Worm (Caenorhabditis elegans) whole organism, L1 larva: ENCODE results near the gene K06A4.2.

Experiments used
- ceh-63 ChIP-seq: fragments of 200-800 bp; sonication (Bioruptor generic); optimal IDR thresholded peaks from 2 replicates; lab custom pipeline; 2018; ENCODE audit warnings: mild to moderate bottlenecking, missing genetic modification characterization, missing compliant biosample characterization
- ceh-8 ChIP-seq: fragments of 200-800 bp; sonication (Bioruptor generic); optimal IDR thresholded peaks from 2 replicates; lab custom pipeline; 2018; ENCODE audit warnings: mild to moderate bottlenecking, missing genetic modification characterization, moderate library complexity, missing compliant biosample characterization
- ceh-82 ChIP-seq, 3 experiments: fragments of 150-350 bp in 1 of 3; sonication (generic microtip) in 2 of 3; optimal IDR thresholded peaks; 2 replicates each; lab custom pipeline; 2014 to 2017; ENCODE audit warnings: missing biosample characterization in 3 of 3, missing genetic modification characterization in 3 of 3
- dpl-1 ChIP-seq, 3 experiments: fragments of 150-350 bp in 2 of 3; sonication (generic microtip) in 1 of 3; optimal IDR thresholded peaks; 2 replicates each; lab custom pipeline; 2014 to 2017; ENCODE audit warnings: missing biosample characterization in 3 of 3, missing genetic modification characterization in 3 of 3, missing genetic modification reagents in 3 of 3
- lin-13 ChIP-seq: fragments of 150-350 bp; optimal IDR thresholded peaks from 2 replicates; lab custom pipeline; 2014; ENCODE audit warnings: missing biosample characterization, missing genetic modification reagents, missing genetic modification characterization
- lin-15B ChIP-seq: fragments of 150-350 bp; sonication (generic microtip); optimal IDR thresholded peaks from 3 replicates; lab custom pipeline; 2014; ENCODE audit warnings: missing biosample characterization, missing genetic modification characterization
- pag-3 ChIP-seq: sonication (generic microtip); optimal IDR thresholded peaks from 2 replicates; lab custom pipeline; 2017; ENCODE audit warnings: missing genetic modification characterization, mild to moderate bottlenecking, missing compliant biosample characterization, antibody characterized with exemption, borderline replicate concordance; ENCODE audit not compliant: insufficient read depth
- snpc-4 ChIP-seq: fragments of 150-350 bp; optimal IDR thresholded peaks from 2 replicates; lab custom pipeline; 2014; ENCODE audit warnings: missing biosample characterization, missing genetic modification characterization
- snu-23 ChIP-seq: sonication (generic microtip); optimal IDR thresholded peaks from 2 replicates; lab custom pipeline; 2016; ENCODE audit warnings: missing genetic modification characterization, missing compliant biosample characterization
- unc-62 ChIP-seq: fragments of 150-350 bp; optimal IDR thresholded peaks from 2 replicates; lab custom pipeline; 2014; ENCODE audit warnings: missing biosample characterization, missing genetic modification reagents, missing genetic modification characterization

DNA sequence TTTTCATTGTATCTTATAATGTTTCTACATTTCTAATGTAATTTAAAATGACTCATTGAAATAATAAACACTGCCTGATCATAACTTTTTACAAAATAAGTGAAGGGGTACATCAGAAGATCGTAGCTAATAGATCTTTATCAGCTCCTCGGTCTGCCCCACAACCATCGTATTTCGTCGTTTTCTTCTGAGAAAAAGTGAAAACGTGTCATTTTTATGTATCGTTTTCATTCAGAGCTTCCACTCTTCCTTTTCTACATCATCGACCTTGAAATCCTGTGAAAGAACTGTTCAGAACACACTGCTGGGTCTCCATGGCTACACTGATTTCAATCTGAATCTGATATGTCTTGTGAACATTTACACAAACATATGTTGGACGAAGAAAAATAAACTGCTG lies 15.3 kb downstream of the K06A4.2 start:
- TF ChIP-seq ceh-63 (GFP tag; lab: Kevin White, UChicago) (no peak), unc-62 (GFP tag; lab: Kevin White, UChicago) (no peak), lin-15B (tag; lab: Kevin White, UChicago) (no peak), lin-13 (GFP tag; lab: Kevin White, UChicago) (no peak), ceh-82 (tag; optimal IDR thresholded peaks at IDR 0.05; lab: Kevin White, UChicago) (no peak), snpc-4 (tag; lab: Kevin White, UChicago) (no peak), dpl-1 (GFP tag; optimal IDR thresholded peaks at IDR 0.05; lab: Kevin White, UChicago) (no peak), ceh-8 (GFP tag; lab: Kevin White, UChicago) (no peak), snu-23 (no peak), pag-3 (no peak)
